Fruit fly (Drosophila melanogaster) whole organism, prepupa: ENCODE data around the gene CG44153.

ENCODE experiments used
- Blimp-1 ChIP-seq: fragments of 200-800 bp; sonication (Bioruptor generic); optimal IDR thresholded peaks from 3 replicates; lab custom pipeline; 2017; ENCODE audit warnings: missing biosample characterization, missing genetic modification characterization, mild to moderate bottlenecking, moderate library complexity, missing genetic modification reagents
- CG11762 ChIP-seq: fragments of 200-800 bp; sonication (Bioruptor generic); optimal IDR thresholded peaks from 3 replicates; lab custom pipeline; 2016; ENCODE audit warnings: missing biosample characterization, missing genetic modification characterization; ENCODE audit not compliant: insufficient read depth
- CG15336 ChIP-seq: fragments of 200-800 bp; sonication (Bioruptor generic); IDR thresholded peaks from 2 replicates; pipeline ENCODE4 v1.3.6; 2022; ENCODE audit warnings: missing biosample characterization, missing genetic modification characterization
- CG16779 ChIP-seq: fragments of 200-800 bp; sonication (Bioruptor generic); optimal IDR thresholded peaks from 3 replicates; lab custom pipeline; 2017; ENCODE audit warnings: missing biosample characterization, mild to moderate bottlenecking, missing genetic modification characterization
- CG6163 ChIP-seq: fragments of 200-800 bp; sonication (Bioruptor generic); IDR thresholded peaks from 3 replicates; pipeline ENCODE4 v1.3.6; 2022; ENCODE audit warnings: missing biosample characterization, missing genetic modification characterization
- CG6854 ChIP-seq: fragments of 200-800 bp; sonication (Bioruptor generic); optimal IDR thresholded peaks from 2 replicates; lab custom pipeline; 2017; ENCODE audit warnings: missing biosample characterization, mild to moderate bottlenecking, missing genetic modification characterization
- Eip75B ChIP-seq: fragments of 200-800 bp; sonication (Bioruptor generic); optimal IDR thresholded peaks from 3 replicates; lab custom pipeline; 2016; ENCODE audit warnings: missing biosample characterization, missing genetic modification characterization
- Hr38 ChIP-seq: sonication (Bioruptor generic); optimal IDR thresholded peaks from 2 replicates; lab custom pipeline; 2016; ENCODE audit warnings: missing biosample characterization, missing genetic modification characterization
- Met ChIP-seq: fragments of 200-800 bp; sonication (Bioruptor generic); optimal IDR thresholded peaks from 3 replicates; lab custom pipeline; 2016; ENCODE audit warnings: missing biosample characterization, missing genetic modification characterization
- Sox14 ChIP-seq: fragments of 200-800 bp; sonication (Bioruptor generic); optimal IDR thresholded peaks from 3 replicates; lab custom pipeline; 2016; ENCODE audit warnings: missing biosample characterization, missing genetic modification characterization
- dac ChIP-seq: fragments of 200-800 bp; sonication (Bioruptor generic); optimal IDR thresholded peaks from 2 replicates; lab custom pipeline; 2017; ENCODE audit warnings: missing biosample characterization, mild to moderate bottlenecking, missing genetic modification characterization
- fd59A ChIP-seq: fragments of 200-800 bp; sonication (Bioruptor generic); optimal IDR thresholded peaks from 2 replicates; lab custom pipeline; 2017; ENCODE audit warnings: missing biosample characterization, mild to moderate bottlenecking, missing genetic modification characterization, missing genetic modification reagents
- fkh ChIP-seq: fragments of 200-800 bp; sonication (Bioruptor generic); optimal IDR thresholded peaks from 3 replicates; lab custom pipeline; 2017; ENCODE audit warnings: missing biosample characterization, mild to moderate bottlenecking, missing genetic modification characterization, moderate library complexity

- TF ChIP-seq Hr38 (GFP tag; lab: Kevin White, UChicago) (no peak), Sox14 (no peak), CG6854 (peak; percentile 76), Blimp-1 (peak; percentile 3), Eip75B (GFP tag; lab: Kevin White, UChicago) (peak; percentile 10), fkh (GFP tag; lab: Kevin White, UChicago) (peak; percentile 78), CG16779 (tag; lab: Kevin White, UChicago) (no peak), CG15336 (no peak), CG11762 (GFP tag; lab: Kevin White, UChicago) (no peak), CG6163 (GFP tag; lab: Robert Waterston, UW) (peak; percentile 59; the same call in 2 of the 3 replicates), dac (GFP tag; lab: Kevin White, UChicago) (no peak), fd59A (no peak), Met (peak; percentile 1)
These were observed 36.7 kb downstream of the CG44153 start for dm6 chr2L:10143334-10143733.
